Worm (Caenorhabditis elegans) whole organism, L4 larva: ENCODE results near the gene grd-8.

Experiments
- D1046.2 ChIP-seq: fragments of 200-800 bp; sonication (Bioruptor generic); IDR thresholded peaks from 2 replicates; pipeline ENCODE4 v1.3.6; 2022; ENCODE audit warnings: missing genetic modification characterization, missing compliant biosample characterization
- F10B5.3 ChIP-seq: sonication (generic microtip); optimal IDR thresholded peaks from 2 replicates; lab custom pipeline; 2016; ENCODE audit warnings: mild to moderate bottlenecking, missing genetic modification characterization, missing compliant biosample characterization
- F26F4.8 ChIP-seq: fragments of 200-800 bp; sonication (Bioruptor generic); conservative IDR thresholded peaks from 2 replicates; pipeline ENCODE4 v1.3.6; 2022; ENCODE audit warnings: missing genetic modification characterization, missing compliant biosample characterization
- F44E2.7 ChIP-seq: fragments of 200-800 bp; sonication (Bioruptor generic); IDR thresholded peaks from 2 replicates; pipeline ENCODE4 v2.1.2; 2022; ENCODE audit warnings: missing genetic modification characterization, missing compliant biosample characterization
- F49E8.2 ChIP-seq: sonication (generic microtip); optimal IDR thresholded peaks from 2 replicates; lab custom pipeline; 2016; ENCODE audit warnings: missing compliant biosample characterization, mild to moderate bottlenecking, missing genetic modification characterization, borderline replicate concordance
- R02D3.7 ChIP-seq: fragments of 150-350 bp; sonication (generic microtip); optimal IDR thresholded peaks from 3 replicates; lab custom pipeline; 2014; ENCODE audit warnings: missing biosample characterization, missing genetic modification characterization
- T20F7.1 ChIP-seq: fragments of 200-800 bp; sonication (Bioruptor generic); optimal IDR thresholded peaks from 2 replicates; lab custom pipeline; 2018; ENCODE audit warnings: mild to moderate bottlenecking, missing genetic modification characterization, missing compliant biosample characterization
- Y48G9A.11 ChIP-seq: fragments of 200-800 bp; sonication (Bioruptor generic); IDR thresholded peaks from 2 replicates; pipeline ENCODE4 v1.3.6; 2022; ENCODE audit warnings: missing genetic modification reagents, missing genetic modification characterization, missing compliant biosample characterization
- Y75B8A.6 ChIP-seq: fragments of 200-800 bp; sonication (Bioruptor generic); IDR thresholded peaks from 2 replicates; pipeline ENCODE4 v1.3.6; 2022; ENCODE audit warnings: missing genetic modification reagents, missing genetic modification characterization, missing compliant biosample characterization
- ZK546.5 ChIP-seq, 2 experiments: sonication (generic microtip); optimal IDR thresholded peaks; 2 replicates each; lab custom pipeline; 2017; ENCODE audit warnings: missing biosample characterization in 2 of 2, missing genetic modification characterization in 2 of 2
- aha-1 ChIP-seq: fragments of 150-350 bp; peaks from one replicate; lab custom pipeline; 2014; ENCODE audit warnings: missing biosample characterization, missing genetic modification characterization
- aly-2 ChIP-seq: sonication (generic microtip); optimal IDR thresholded peaks from 2 replicates; lab custom pipeline; 2018; ENCODE audit warnings: missing biosample characterization, missing genetic modification characterization
- attf-4 ChIP-seq: sonication (generic microtip); optimal IDR thresholded peaks from 3 replicates; lab custom pipeline; 2017; ENCODE audit warnings: missing biosample characterization, missing genetic modification characterization
- ceh-44 ChIP-seq: fragments of 200-800 bp; sonication (Bioruptor generic); IDR thresholded peaks from 2 replicates; pipeline ENCODE4 v1.3.6; 2022; ENCODE audit warnings: missing genetic modification reagents, missing genetic modification characterization, missing compliant biosample characterization
- ceh-62 ChIP-seq: sonication (generic microtip); optimal IDR thresholded peaks from 2 replicates; lab custom pipeline; 2017; ENCODE audit warnings: missing biosample characterization, missing genetic modification characterization
- ces-1 ChIP-seq: fragments of 150-350 bp; sonication (generic microtip); optimal IDR thresholded peaks from 4 replicates; lab custom pipeline; 2014; ENCODE audit warnings: missing biosample characterization, missing genetic modification reagents, missing genetic modification characterization
- ctbp-1 ChIP-seq: fragments of 200-800 bp; sonication (Bioruptor generic); IDR thresholded peaks from 2 replicates; pipeline ENCODE4 v1.3.6; 2022; ENCODE audit warnings: missing genetic modification reagents, missing genetic modification characterization, missing compliant biosample characterization
- daf-16 ChIP-seq, 3 experiments: sonication (generic microtip); optimal IDR thresholded peaks; 2 replicates each; lab custom pipeline; 2016 to 2017; ENCODE audit warnings: missing genetic modification characterization in 3 of 3, missing genetic modification reagents in 3 of 3, mild to moderate bottlenecking in 2 of 3, missing compliant biosample characterization in 2 of 3, missing biosample characterization in 1 of 3, moderate library complexity in 1 of 3
- daf-19 ChIP-seq: fragments of 200-800 bp; sonication (Bioruptor generic); conservative IDR thresholded peaks from 2 replicates; pipeline ENCODE4 v1.3.6; 2022; ENCODE audit warnings: missing genetic modification characterization, missing compliant biosample characterization
- dmd-6 ChIP-seq: fragments of 200-800 bp; sonication (Bioruptor generic); IDR thresholded peaks from 2 replicates; pipeline ENCODE4 v1.3.6; 2022; ENCODE audit warnings: missing genetic modification reagents, missing genetic modification characterization, missing compliant biosample characterization
- dmd-9 ChIP-seq: fragments of 200-800 bp; sonication (Bioruptor generic); IDR thresholded peaks from 2 replicates; pipeline ENCODE4 v1.3.6; 2022; ENCODE audit warnings: missing genetic modification reagents, missing genetic modification characterization, missing compliant biosample characterization
- duxl-1 ChIP-seq: sonication (generic microtip); optimal IDR thresholded peaks from 2 replicates; lab custom pipeline; 2016; ENCODE audit warnings: mild to moderate bottlenecking, missing genetic modification characterization, moderate library complexity, missing compliant biosample characterization; ENCODE audit not compliant: poor library complexity
- egl-43 ChIP-seq: fragments of 200-800 bp; sonication (Bioruptor generic); IDR thresholded peaks from 2 replicates; pipeline ENCODE4 v1.3.6; 2022; ENCODE audit warnings: missing genetic modification reagents, missing genetic modification characterization, missing compliant biosample characterization
- hif-1 ChIP-seq, 2 experiments: sonication (generic microtip); optimal IDR thresholded peaks; 2 replicates each; lab custom pipeline; 2016 to 2017; ENCODE audit warnings: missing compliant biosample characterization in 2 of 2, missing genetic modification characterization in 2 of 2, missing genetic modification reagents in 2 of 2, missing genotype in 2 of 2, mild to moderate bottlenecking in 1 of 2
- hlh-30 ChIP-seq: sonication (generic microtip); optimal IDR thresholded peaks from 2 replicates; lab custom pipeline; 2017; ENCODE audit warnings: antibody characterized with exemption, mild to moderate bottlenecking, missing genetic modification characterization, missing compliant biosample characterization; ENCODE audit not compliant: insufficient read depth
- lim-7 ChIP-seq: fragments of 200-800 bp; sonication (Bioruptor generic); IDR thresholded peaks from 2 replicates; pipeline ENCODE4 v1.3.6; 2022; ENCODE audit warnings: missing genetic modification characterization, missing compliant biosample characterization
- lin-15B ChIP-seq: fragments of 150-350 bp; sonication (generic microtip); optimal IDR thresholded peaks from 3 replicates; lab custom pipeline; 2014; ENCODE audit warnings: missing biosample characterization, missing genetic modification characterization
- lin-29 ChIP-seq: fragments of 200-800 bp; sonication (Bioruptor generic); IDR thresholded peaks from 2 replicates; pipeline ENCODE4 v1.3.6; 2022; ENCODE audit warnings: missing genetic modification reagents, missing genetic modification characterization, missing compliant biosample characterization
- lin-38 ChIP-seq: fragments of 200-800 bp; sonication (Bioruptor generic); IDR thresholded peaks from 2 replicates; pipeline ENCODE4 v1.3.6; 2022; ENCODE audit warnings: missing genetic modification reagents, missing genetic modification characterization, missing compliant biosample characterization
- lir-3 ChIP-seq: sonication (generic microtip); optimal IDR thresholded peaks from 2 replicates; lab custom pipeline; 2016; ENCODE audit warnings: mild to moderate bottlenecking, missing genetic modification characterization, missing compliant biosample characterization
- lsy-2 ChIP-seq, 2 experiments: fragments of 150-350 bp in 1 of 2; sonication (generic microtip) in 1 of 2; optimal IDR thresholded peaks; 2 replicates each; lab custom pipeline; 2014 to 2017; ENCODE audit warnings: missing biosample characterization in 2 of 2, missing genetic modification characterization in 2 of 2
- madf-5 ChIP-seq, 2 experiments: fragments of 200-800 bp; sonication (Bioruptor generic); IDR thresholded peaks; 2 replicates each; pipeline ENCODE4 v1.3.6; 2022; ENCODE audit warnings: missing compliant biosample characterization in 2 of 2, missing genetic modification characterization in 2 of 2
- mdl-1 ChIP-seq, 2 experiments: fragments of 150-350 bp in 1 of 2; sonication (generic microtip) in 1 of 2; optimal IDR thresholded peaks; 2 replicates each; lab custom pipeline; 2014 to 2017; ENCODE audit warnings: missing biosample characterization in 2 of 2, missing genetic modification characterization in 2 of 2
- mes-2 ChIP-seq: sonication (generic microtip); optimal IDR thresholded peaks from 2 replicates; lab custom pipeline; 2016; ENCODE audit warnings: missing genotype, mild to moderate bottlenecking, missing genetic modification characterization, missing compliant biosample characterization; ENCODE audit not compliant: poor library complexity, severe bottlenecking
- mxl-2 ChIP-seq: fragments of 200-800 bp; sonication (Bioruptor generic); conservative IDR thresholded peaks from 2 replicates; pipeline ENCODE4 v1.3.6; 2022; ENCODE audit warnings: missing genetic modification reagents, missing genetic modification characterization, missing compliant biosample characterization
- nhr-10 ChIP-seq: fragments of 150-350 bp; optimal IDR thresholded peaks from 2 replicates; lab custom pipeline; 2014; ENCODE audit warnings: missing biosample characterization, missing genetic modification characterization
- nhr-102 ChIP-seq: sonication (generic microtip); optimal IDR thresholded peaks from 2 replicates; lab custom pipeline; 2016; ENCODE audit warnings: mild to moderate bottlenecking, missing genetic modification characterization, moderate library complexity, missing compliant biosample characterization
- nhr-11 ChIP-seq: fragments of 150-350 bp; optimal IDR thresholded peaks from 2 replicates; lab custom pipeline; 2014; ENCODE audit warnings: missing biosample characterization, missing genetic modification characterization
- nhr-28 ChIP-seq: fragments of 150-350 bp; optimal IDR thresholded peaks from 2 replicates; lab custom pipeline; 2014; ENCODE audit warnings: missing biosample characterization, missing genetic modification characterization
- nhr-41 ChIP-seq: fragments of 200-800 bp; sonication (Bioruptor generic); IDR thresholded peaks from 2 replicates; pipeline ENCODE4 v1.3.6; 2022; ENCODE audit warnings: missing genetic modification reagents, missing genetic modification characterization, missing compliant biosample characterization
- nhr-48 ChIP-seq: sonication (generic microtip); optimal IDR thresholded peaks from 2 replicates; lab custom pipeline; 2016; ENCODE audit warnings: mild to moderate bottlenecking, missing genetic modification characterization, missing compliant biosample characterization
- nhr-76 ChIP-seq: fragments of 150-350 bp; optimal IDR thresholded peaks from 2 replicates; lab custom pipeline; 2014; ENCODE audit warnings: missing biosample characterization, missing genetic modification characterization
- rbr-2 ChIP-seq: sonication (generic microtip); optimal IDR thresholded peaks from 2 replicates; lab custom pipeline; 2016; ENCODE audit warnings: missing genotype, missing genetic modification characterization, missing compliant biosample characterization
- set-16 ChIP-seq: fragments of 200-800 bp; sonication (Bioruptor generic); IDR thresholded peaks from 2 replicates; pipeline ENCODE4 v1.3.6; 2022; ENCODE audit warnings: missing genetic modification reagents, missing genetic modification characterization, missing compliant biosample characterization
- skn-1 ChIP-seq: fragments of 150-350 bp; optimal IDR thresholded peaks from 2 replicates; lab custom pipeline; 2014; ENCODE audit warnings: missing biosample characterization, missing genetic modification characterization
- snpc-1.2 ChIP-seq: fragments of 200-800 bp; sonication (Bioruptor generic); IDR thresholded peaks from 2 replicates; pipeline ENCODE4 v1.3.6; 2022; ENCODE audit warnings: missing genetic modification reagents, missing genetic modification characterization, missing compliant biosample characterization
- spr-1 ChIP-seq: sonication (generic microtip); optimal IDR thresholded peaks from 2 replicates; lab custom pipeline; 2016; ENCODE audit warnings: mild to moderate bottlenecking, missing genetic modification characterization, missing compliant biosample characterization
- spr-3 ChIP-seq: fragments of 200-800 bp; sonication (Bioruptor generic); optimal IDR thresholded peaks from 2 replicates; lab custom pipeline; 2018; ENCODE audit warnings: mild to moderate bottlenecking, missing genetic modification characterization, missing compliant biosample characterization
- tra-1 ChIP-seq: fragments of 200-800 bp; sonication (Bioruptor generic); IDR thresholded peaks from 2 replicates; pipeline ENCODE4 v1.3.6; 2022; ENCODE audit warnings: missing genetic modification reagents, missing genetic modification characterization, missing compliant biosample characterization
- zag-1 ChIP-seq: fragments of 150-350 bp; optimal IDR thresholded peaks from 2 replicates; lab custom pipeline; 2014; ENCODE audit warnings: missing biosample characterization, missing genetic modification characterization
- zip-2 ChIP-seq: fragments of 150-350 bp; optimal IDR thresholded peaks from 2 replicates; lab custom pipeline; 2014; ENCODE audit warnings: missing biosample characterization, missing genetic modification characterization

grd-8 gene

DNA sequence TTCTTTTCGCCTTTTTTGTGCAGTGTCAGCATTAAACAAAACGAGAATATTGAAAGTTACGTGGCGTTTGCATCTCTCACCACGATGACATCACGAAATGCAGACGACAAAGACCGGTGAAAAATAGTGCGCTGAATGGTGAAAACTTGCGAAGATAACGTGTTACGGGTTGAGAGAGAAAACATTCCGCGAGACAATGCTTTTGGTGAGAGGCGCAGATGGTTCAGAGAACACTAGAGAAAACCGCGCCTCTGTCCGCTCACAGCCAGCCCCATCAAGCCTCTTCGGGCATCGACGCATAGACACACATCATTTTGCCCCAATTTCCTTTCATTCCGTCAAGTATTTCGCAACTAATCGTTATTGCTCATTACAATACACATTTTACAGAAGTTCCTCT, 12.3 kb downstream of the grd-8 start, which contains the start of the genes C37C3.9 and C37C3.18 (continued):
- TF ChIP-seq ces-1 (GFP tag; lab: Kevin White, UChicago) = peak; percentile 46
- no peak for TF ChIP-seq nhr-10 (tag; lab: Kevin White, UChicago)
- TF ChIP-seq attf-4 = no peak
- no peak for TF ChIP-seq nhr-76 (tag; lab: Kevin White, UChicago)
- TF ChIP-seq nhr-11 (tag; lab: Kevin White, UChicago) = peak; percentile 77
- TF ChIP-seq Y48G9A.11 = no peak
- peak; percentile 45; the same call in 1 of the 2 replicates for TF ChIP-seq set-16 (GFP tag; lab: Robert Waterston, UW)
- TF ChIP-seq skn-1 (tag; lab: Kevin White, UChicago) = no peak
- no peak for TF ChIP-seq ceh-44 (GFP tag; lab: Robert Waterston, UW)
- TF ChIP-seq hif-1 (tag; optimal IDR thresholded peaks at IDR 0.05; lab: Kevin White, UChicago) = peak in 1 of 2 experiments; percentile 64
- TF ChIP-seq ctbp-1 = no peak; the same call in 1 of the 2 replicates
- TF ChIP-seq daf-19 (GFP tag; lab: Robert Waterston, UW) = no peak
- TF ChIP-seq mxl-2 (GFP tag; lab: Robert Waterston, UW) = no peak
- TF ChIP-seq nhr-48 (tag; lab: Kevin White, UChicago) = peak; percentile 56
- TF ChIP-seq ceh-62 (tag; lab: Kevin White, UChicago) = no peak
- peak; percentile 97 for TF ChIP-seq aha-1 (tag; lab: Kevin White, UChicago)
- TF ChIP-seq nhr-41 (GFP tag; lab: Robert Waterston, UW) = no peak
- TF ChIP-seq F26F4.8 (GFP tag; lab: Robert Waterston, UW) = no peak
- TF ChIP-seq lir-3 (tag; lab: Kevin White, UChicago) = no peak
- no peak for TF ChIP-seq ZK546.5 (tag; optimal IDR thresholded peaks at IDR 0.05; lab: Kevin White, UChicago)
- no peak for TF ChIP-seq lin-29 (GFP tag; lab: Robert Waterston, UW)
- peak; percentile 72 for TF ChIP-seq mes-2 (tag; lab: Kevin White, UChicago)
- TF ChIP-seq T20F7.1 (GFP tag; lab: Kevin White, UChicago) = peak; percentile 53
- TF ChIP-seq F49E8.2 = no peak
- peak; percentile 57 to 74 for TF ChIP-seq lsy-2 (tag; optimal IDR thresholded peaks at IDR 0.05; lab: Kevin White, UChicago)
- TF ChIP-seq dmd-6 (GFP tag; lab: Robert Waterston, UW) = peak; percentile 84
- TF ChIP-seq R02D3.7 (tag; lab: Kevin White, UChicago) = no peak
- no peak for TF ChIP-seq aly-2
- TF ChIP-seq lim-7 (GFP tag; lab: Robert Waterston, UW) = no peak
- peak; percentile 58 for TF ChIP-seq lin-38
- TF ChIP-seq spr-1 (tag; lab: Kevin White, UChicago) = peak; percentile 2
- TF ChIP-seq nhr-28 = peak; percentile 83
- no peak for TF ChIP-seq lin-15B (tag; lab: Kevin White, UChicago)
- no peak for TF ChIP-seq F10B5.3
- no peak for TF ChIP-seq madf-5 (GFP tag; IDR thresholded peaks at IDR 0.05; lab: Robert Waterston, UW)
- 0 out of 2 replicates have a peak, but pooled peaks have one; percentile 30 for TF ChIP-seq dmd-9
- TF ChIP-seq daf-16 (GFP tag; optimal IDR thresholded peaks at IDR 0.05; lab: Kevin White, UChicago) = no peak
- peak; percentile 77 for TF ChIP-seq daf-16 (tag; optimal IDR thresholded peaks at IDR 0.05; lab: Kevin White, UChicago)
- TF ChIP-seq snpc-1.2 = no peak
- TF ChIP-seq tra-1 (GFP tag; lab: Robert Waterston, UW) = no peak; the same call in 1 of the 2 replicates
- TF ChIP-seq Y75B8A.6 (GFP tag; lab: Robert Waterston, UW) = no peak
- TF ChIP-seq hlh-30 (tag; lab: Kevin White, UChicago) = peak; percentile 76
- TF ChIP-seq spr-3 = no peak
- peak; percentile 63 to 78 for TF ChIP-seq mdl-1 (tag; optimal IDR thresholded peaks at IDR 0.05; lab: Kevin White, UChicago)
- TF ChIP-seq egl-43 (GFP tag; lab: Robert Waterston, UW) = peak; percentile 76; the same call in 1 of the 2 replicates
- no peak for TF ChIP-seq zag-1 (tag; lab: Kevin White, UChicago)
- TF ChIP-seq rbr-2 = peak; percentile 70
- TF ChIP-seq zip-2 (tag; lab: Kevin White, UChicago) = no peak
- no peak for TF ChIP-seq duxl-1
- TF ChIP-seq nhr-102 (tag; lab: Kevin White, UChicago) = peak; percentile 60
- no peak for TF ChIP-seq F44E2.7 (GFP tag; lab: Robert Waterston, UW)
- 0 out of 2 replicates have a peak, but pooled peaks have one; percentile 63 for TF ChIP-seq D1046.2
